Worm (Caenorhabditis elegans) whole organism, late embryonic: ENCODE results near the gene srx-86.

ENCODE experiments used
- C38D4.7 ChIP-seq: fragments of 200-800 bp; sonication (Bioruptor generic); optimal IDR thresholded peaks from 2 replicates; lab custom pipeline; 2018; ENCODE audit warnings: mild to moderate bottlenecking, missing genetic modification characterization, moderate library complexity, missing compliant biosample characterization
- dve-1 ChIP-seq: sonication (generic microtip); optimal IDR thresholded peaks from 2 replicates; lab custom pipeline; 2017; ENCODE audit warnings: antibody characterized with exemption, mild to moderate bottlenecking, missing genetic modification characterization, missing compliant biosample characterization
- madf-2 ChIP-seq: sonication (generic microtip); optimal IDR thresholded peaks from 2 replicates; lab custom pipeline; 2017; ENCODE audit warnings: missing genetic modification characterization, missing compliant biosample characterization
- nfya-1 ChIP-seq: sonication (generic microtip); optimal IDR thresholded peaks from 2 replicates; lab custom pipeline; 2017; ENCODE audit warnings: missing genetic modification characterization, mild to moderate bottlenecking, missing compliant biosample characterization, antibody characterized with exemption, moderate library complexity

- TF ChIP-seq dve-1 (tag; lab: Kevin White, UChicago) (no peak), madf-2 (tag; lab: Kevin White, UChicago) (no peak), C38D4.7 (GFP tag; lab: Kevin White, UChicago) (no peak), nfya-1 (tag; lab: Kevin White, UChicago) (no peak)
These were observed 22.4 kb downstream of the srx-86 start for ce11 chrV:11585122-11585521.
